Fruit fly (Drosophila melanogaster) whole organism, embryonic: Measurements from ENCODE around the gene Ugt36D1.

Experiments
- BtbVII ChIP-seq: fragments of 200-800 bp; sonication (Bioruptor generic); optimal IDR thresholded peaks from 3 replicates; lab custom pipeline; 2017; ENCODE audit warnings: missing biosample characterization, mild to moderate bottlenecking, missing genetic modification characterization
- CG10147 ChIP-seq: fragments of 200-800 bp; sonication (Bioruptor generic); optimal IDR thresholded peaks from 2 replicates; lab custom pipeline; 2019; ENCODE audit warnings: missing biosample characterization, mild to moderate bottlenecking, missing genetic modification characterization, moderate library complexity
- CG10654 ChIP-seq: fragments of 200-800 bp; sonication (Bioruptor generic); optimal IDR thresholded peaks from 2 replicates; lab custom pipeline; 2016; ENCODE audit warnings: missing biosample characterization, missing genetic modification characterization
- CG10959 ChIP-seq: fragments of 200-800 bp; sonication (Bioruptor generic); IDR thresholded peaks from 2 replicates; pipeline ENCODE4 v1.3.6; 2022; ENCODE audit warnings: missing biosample characterization, missing genetic modification characterization
- CG1233 ChIP-seq: fragments of 200-800 bp; sonication (Bioruptor generic); optimal IDR thresholded peaks from 4 replicates; lab custom pipeline; 2018; ENCODE audit warnings: missing biosample characterization, mild to moderate bottlenecking, missing genetic modification characterization
- CG12391 ChIP-seq: fragments of 200-800 bp; sonication (Bioruptor generic); optimal IDR thresholded peaks from 3 replicates; lab custom pipeline; 2018; ENCODE audit warnings: missing biosample characterization, mild to moderate bottlenecking, missing genetic modification characterization, moderate library complexity
- CG12744 ChIP-seq: fragments of 200-800 bp; sonication (Bioruptor generic); optimal IDR thresholded peaks from 2 replicates; lab custom pipeline; 2016; ENCODE audit warnings: missing biosample characterization, missing genetic modification characterization
- CG13424 ChIP-seq: fragments of 200-800 bp; sonication (Bioruptor generic); optimal IDR thresholded peaks from 2 replicates; lab custom pipeline; 2019; ENCODE audit warnings: missing biosample characterization, mild to moderate bottlenecking, missing genetic modification characterization, moderate library complexity
- CG14441 ChIP-seq: fragments of 200-800 bp; sonication (Bioruptor generic); IDR thresholded peaks from 2 replicates; pipeline ENCODE4 v1.3.6; 2022; ENCODE audit warnings: missing biosample characterization, missing genetic modification characterization
- CG15479 ChIP-seq: fragments of 200-800 bp; sonication (Bioruptor generic); optimal IDR thresholded peaks from 3 replicates; lab custom pipeline; 2019; ENCODE audit warnings: missing biosample characterization, mild to moderate bottlenecking, missing genetic modification characterization, moderate library complexity
- CG17802 ChIP-seq: fragments of 200-800 bp; sonication (Bioruptor generic); optimal IDR thresholded peaks from 2 replicates; lab custom pipeline; 2018; ENCODE audit warnings: missing biosample characterization, mild to moderate bottlenecking, missing genetic modification characterization, moderate library complexity
- CG2875 ChIP-seq: fragments of 200-800 bp; sonication (Bioruptor generic); optimal IDR thresholded peaks from 2 replicates; lab custom pipeline; 2017; ENCODE audit warnings: missing biosample characterization, mild to moderate bottlenecking, missing genetic modification characterization, missing genetic modification reagents
- CG30020 ChIP-seq: fragments of 200-800 bp; optimal IDR thresholded peaks from 2 replicates; lab custom pipeline; 2019; ENCODE audit warnings: missing biosample characterization, mild to moderate bottlenecking, missing genetic modification characterization, moderate library complexity
- CG31441 ChIP-seq: fragments of 200-800 bp; sonication (Bioruptor generic); IDR thresholded peaks from 2 replicates; pipeline ENCODE4 v1.3.6; 2022; ENCODE audit warnings: missing biosample characterization, missing genetic modification characterization
- CG32767 ChIP-seq: fragments of 200-800 bp; sonication (Bioruptor generic); IDR thresholded peaks from 2 replicates; pipeline ENCODE4 v1.3.6; 2022; ENCODE audit warnings: missing biosample characterization, missing genetic modification characterization
- CG4328 ChIP-seq: fragments of 200-800 bp; sonication (Bioruptor generic); optimal IDR thresholded peaks from 3 replicates; lab custom pipeline; 2017; ENCODE audit warnings: missing biosample characterization, missing genetic modification reagents, missing genetic modification characterization
- CG4854 ChIP-seq: fragments of 200-800 bp; sonication (Bioruptor generic); optimal IDR thresholded peaks from 2 replicates; lab custom pipeline; 2016; ENCODE audit warnings: missing biosample characterization, missing genetic modification characterization, inconsistent platforms
- CG6683 ChIP-seq: fragments of 200-800 bp; sonication (Bioruptor generic); optimal IDR thresholded peaks from 2 replicates; lab custom pipeline; 2017; ENCODE audit warnings: missing biosample characterization, mild to moderate bottlenecking, missing genetic modification characterization, missing genetic modification reagents
- CG7839 ChIP-seq: fragments of 200-800 bp; sonication (Bioruptor generic); optimal IDR thresholded peaks from 3 replicates; lab custom pipeline; 2018; ENCODE audit warnings: missing biosample characterization, mild to moderate bottlenecking, missing genetic modification characterization, moderate library complexity
- CG8089 ChIP-seq: fragments of 200-800 bp; sonication (Bioruptor generic); optimal IDR thresholded peaks from 3 replicates; lab custom pipeline; 2016; ENCODE audit warnings: missing biosample characterization, missing genetic modification characterization
- CG9215 ChIP-seq: fragments of 200-800 bp; sonication (Bioruptor generic); IDR thresholded peaks from 2 replicates; pipeline ENCODE4 v1.3.6; 2022; ENCODE audit warnings: missing biosample characterization, missing genetic modification characterization
- CHES-1-like ChIP-seq: fragments of 200-800 bp; sonication (Bioruptor generic); optimal IDR thresholded peaks from 2 replicates; lab custom pipeline; 2016; ENCODE audit warnings: missing biosample characterization, missing genetic modification characterization
- Camta ChIP-seq: fragments of 200-800 bp; sonication (Bioruptor generic); optimal IDR thresholded peaks from 2 replicates; lab custom pipeline; 2016; ENCODE audit warnings: missing biosample characterization, missing genetic modification characterization
- Doc2 ChIP-seq: fragments of 200-800 bp; sonication (Bioruptor generic); IDR thresholded peaks from 2 replicates; pipeline ENCODE4 v1.3.6; 2022; ENCODE audit warnings: missing biosample characterization, missing genetic modification characterization
- Doc3 ChIP-seq: fragments of 200-800 bp; sonication (Bioruptor generic); IDR thresholded peaks from 3 replicates; pipeline ENCODE4 v1.3.6; 2022; ENCODE audit warnings: missing biosample characterization, missing genetic modification characterization; ENCODE audit not compliant: partially characterized antibody
- HLHmδ ChIP-seq: fragments of 200-800 bp; sonication (Bioruptor generic); optimal IDR thresholded peaks from 2 replicates; lab custom pipeline; 2018; ENCODE audit warnings: missing biosample characterization, mild to moderate bottlenecking, missing genetic modification characterization, moderate library complexity
- Hand ChIP-seq: fragments of 200-800 bp; sonication (Bioruptor generic); optimal IDR thresholded peaks from 2 replicates; lab custom pipeline; 2017; ENCODE audit warnings: mild to moderate bottlenecking, missing biosample characterization, missing genetic modification reagents, missing genetic modification characterization
- Kr ChIP-seq: fragments of 200-800 bp; sonication (Bioruptor generic); optimal IDR thresholded peaks from 2 replicates; lab custom pipeline; 2017; ENCODE audit warnings: missing biosample characterization, mild to moderate bottlenecking, missing genetic modification characterization
- Mad ChIP-seq: fragments of 200-800 bp; sonication (Bioruptor generic); optimal IDR thresholded peaks from 2 replicates; lab custom pipeline; 2016; ENCODE audit warnings: missing biosample characterization, missing genetic modification characterization
- NfI ChIP-seq: fragments of 200-800 bp; sonication (Bioruptor generic); optimal IDR thresholded peaks from 3 replicates; lab custom pipeline; 2018; ENCODE audit warnings: missing biosample characterization, mild to moderate bottlenecking, missing genetic modification characterization, moderate library complexity
- ato ChIP-seq: fragments of 200-800 bp; sonication (Bioruptor generic); IDR thresholded peaks from 2 replicates; pipeline ENCODE4 v1.3.6; 2022; ENCODE audit warnings: missing biosample characterization, missing genetic modification characterization; ENCODE audit not compliant: partially characterized antibody
- az2 ChIP-seq: fragments of 200-800 bp; sonication (Bioruptor generic); optimal IDR thresholded peaks from 3 replicates; lab custom pipeline; 2016; ENCODE audit warnings: missing biosample characterization, missing genetic modification characterization
- corto ChIP-seq: fragments of 200-800 bp; sonication (Bioruptor generic); optimal IDR thresholded peaks from 2 replicates; lab custom pipeline; 2016; ENCODE audit warnings: missing biosample characterization, mild to moderate bottlenecking, missing genetic modification characterization, moderate library complexity
- crc ChIP-seq: fragments of 200-800 bp; sonication (Bioruptor generic); optimal IDR thresholded peaks from 2 replicates; lab custom pipeline; 2016; ENCODE audit warnings: missing biosample characterization, missing genetic modification characterization
- disco-r ChIP-seq: fragments of 200-800 bp; sonication (Bioruptor generic); optimal IDR thresholded peaks from 2 replicates; lab custom pipeline; 2016; ENCODE audit warnings: missing biosample characterization, missing genetic modification characterization
- dmrt11E ChIP-seq: fragments of 200-800 bp; sonication (Bioruptor generic); optimal IDR thresholded peaks from 3 replicates; lab custom pipeline; 2018; ENCODE audit warnings: missing biosample characterization, mild to moderate bottlenecking, missing genetic modification characterization, moderate library complexity
- dmrt99B ChIP-seq: fragments of 200-800 bp; sonication (Bioruptor generic); optimal IDR thresholded peaks from 2 replicates; lab custom pipeline; 2018; ENCODE audit warnings: missing biosample characterization, mild to moderate bottlenecking, missing genetic modification characterization, moderate library complexity
- dysf ChIP-seq: fragments of 200-800 bp; sonication (Bioruptor generic); IDR thresholded peaks from 3 replicates; pipeline ENCODE4 v1.3.6; 2022; ENCODE audit warnings: missing biosample characterization, missing genetic modification characterization
- esg ChIP-seq: fragments of 200-800 bp; sonication (Bioruptor generic); conservative IDR thresholded peaks from 2 replicates; pipeline ENCODE4 v1.3.6; 2022; ENCODE audit warnings: missing biosample characterization, missing genetic modification characterization
- gem ChIP-seq: fragments of 200-800 bp; sonication (Bioruptor generic); optimal IDR thresholded peaks from 2 replicates; lab custom pipeline; 2019; ENCODE audit warnings: missing biosample characterization, mild to moderate bottlenecking, missing genetic modification characterization, moderate library complexity
- gsb-n ChIP-seq: fragments of 200-800 bp; sonication (Bioruptor generic); optimal IDR thresholded peaks from 3 replicates; lab custom pipeline; 2018; ENCODE audit warnings: missing biosample characterization, mild to moderate bottlenecking, missing genetic modification characterization
- hb ChIP-seq: fragments of 200-800 bp; sonication (Bioruptor generic); IDR thresholded peaks from 3 replicates; pipeline ENCODE4 v1.3.6; 2022; ENCODE audit warnings: missing biosample characterization, missing genetic modification characterization; ENCODE audit not compliant: partially characterized antibody
- kah ChIP-seq: fragments of 200-800 bp; sonication (Bioruptor generic); optimal IDR thresholded peaks from 2 replicates; lab custom pipeline; 2018; ENCODE audit warnings: missing biosample characterization, mild to moderate bottlenecking, missing genetic modification characterization
- kni ChIP-seq: fragments of 200-800 bp; sonication (Bioruptor generic); optimal IDR thresholded peaks from 3 replicates; lab custom pipeline; 2017; ENCODE audit warnings: mild to moderate bottlenecking, missing biosample characterization, missing genetic modification reagents, missing genetic modification characterization
- lmd ChIP-seq: fragments of 200-800 bp; sonication (Bioruptor generic); IDR thresholded peaks from 2 replicates; pipeline ENCODE4 v1.3.6; 2022; ENCODE audit warnings: missing biosample characterization, missing genetic modification characterization
- repo ChIP-seq: fragments of 200-800 bp; sonication (Bioruptor generic); optimal IDR thresholded peaks from 2 replicates; lab custom pipeline; 2016; ENCODE audit warnings: missing biosample characterization, missing genetic modification characterization
- sim ChIP-seq: fragments of 200-800 bp; sonication (Bioruptor generic); IDR thresholded peaks from 2 replicates; pipeline ENCODE4 v1.3.6; 2022; ENCODE audit warnings: missing biosample characterization, missing genetic modification characterization
- slbo ChIP-seq: fragments of 200-800 bp; sonication (Bioruptor generic); IDR thresholded peaks from 2 replicates; pipeline ENCODE4 v1.3.6; 2022; ENCODE audit warnings: missing biosample characterization, missing genetic modification characterization
- slp2 ChIP-seq: fragments of 200-800 bp; sonication (Bioruptor generic); optimal IDR thresholded peaks from 2 replicates; lab custom pipeline; 2016; ENCODE audit warnings: missing biosample characterization, missing genetic modification characterization
- twi ChIP-seq: fragments of 200-800 bp; optimal IDR thresholded peaks from 2 replicates; lab custom pipeline; 2019; ENCODE audit warnings: missing biosample characterization, mild to moderate bottlenecking, missing genetic modification characterization, moderate library complexity
- zen ChIP-seq: fragments of 200-800 bp; sonication (Bioruptor generic); optimal IDR thresholded peaks from 3 replicates; lab custom pipeline; 2018; ENCODE audit warnings: missing biosample characterization, mild to moderate bottlenecking, missing genetic modification characterization, moderate library complexity

Ugt36D1 gene

DNA sequence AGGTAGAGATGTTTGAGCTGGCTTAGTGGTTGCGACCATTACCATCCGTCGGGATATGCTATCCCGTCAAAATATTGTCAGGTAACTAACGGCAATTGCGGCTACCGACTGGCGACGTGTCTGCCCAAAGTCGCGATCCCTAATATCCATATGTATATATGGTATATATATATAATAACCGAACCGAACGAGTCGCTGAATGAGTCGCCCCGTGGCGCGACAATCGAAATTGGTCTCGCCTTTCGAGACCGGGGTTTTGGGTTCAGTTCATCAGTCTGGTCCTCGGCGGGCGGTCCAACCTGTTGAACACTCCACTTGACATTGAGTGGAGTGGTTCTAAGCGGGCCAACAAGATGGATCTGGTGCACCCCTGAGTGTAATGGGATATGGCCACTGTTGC is 51.9 kb downstream of the Ugt36D1 start (continued):
- TF ChIP-seq Mad (GFP tag; lab: Kevin White, UChicago) (no peak), CG13424 (no peak), CG14441 (no peak), HLHmδ (GFP tag; lab: Kevin White, UChicago) (peak; percentile 13), CG10654 (GFP tag; lab: Kevin White, UChicago) (no peak), Doc3 (no peak), CG6683 (GFP tag; lab: Kevin White, UChicago) (no peak), esg (GFP tag; lab: Robert Waterston, UW) (no peak), CG10147 (GFP tag; lab: Kevin White, UChicago) (no peak), CG1233 (GFP tag; lab: Kevin White, UChicago) (no peak), hb (GFP tag; lab: Robert Waterston, UW) (no peak), repo (no peak), CG32767 (GFP tag; lab: Robert Waterston, UW) (no peak), slp2 (no peak), dysf (GFP tag; lab: Robert Waterston, UW) (no peak), CG7839 (tag; lab: Kevin White, UChicago) (no peak), CG30020 (tag; lab: Kevin White, UChicago) (no peak), disco-r (GFP tag; lab: Kevin White, UChicago) (no peak), CG10959 (GFP tag; lab: Robert Waterston, UW) (no peak), az2 (GFP tag; lab: Kevin White, UChicago) (no peak), kah (GFP tag; lab: Kevin White, UChicago) (peak; percentile 22), kni (GFP tag; lab: Kevin White, UChicago) (peak; percentile 42), Kr (GFP tag; lab: Kevin White, UChicago) (peak; percentile 10), dmrt99B (tag; lab: Kevin White, UChicago) (no peak), dmrt11E (no peak), CG17802 (tag; lab: Kevin White, UChicago) (no peak), lmd (GFP tag; lab: Robert Waterston, UW) (no peak), CG12391 (tag; lab: Kevin White, UChicago) (no peak), gem (tag; lab: Kevin White, UChicago) (no peak), CG2875 (no peak), CG12744 (GFP tag; lab: Kevin White, UChicago) (no peak), ato (GFP tag; lab: Robert Waterston, UW) (no peak), CG15479 (GFP tag; lab: Kevin White, UChicago) (peak; percentile 55), crc (no peak), CG4328 (GFP tag; lab: Kevin White, UChicago) (no peak), slbo (GFP tag; lab: Robert Waterston, UW) (no peak), sim (no peak), twi (tag; lab: Kevin White, UChicago) (peak; percentile 89), CHES-1-like (GFP tag; lab: Kevin White, UChicago) (no peak), Hand (GFP tag; lab: Kevin White, UChicago) (no peak), CG9215 (GFP tag; lab: Robert Waterston, UW) (no peak), gsb-n (tag; lab: Kevin White, UChicago) (peak; percentile 19), Doc2 (GFP tag; lab: Robert Waterston, UW) (no peak), zen (peak; percentile 93), CG31441 (no peak), corto (GFP tag; lab: Kevin White, UChicago) (no peak), Camta (GFP tag; lab: Kevin White, UChicago) (no peak), NfI (no peak), CG4854 (GFP tag; lab: Kevin White, UChicago) (no peak), CG8089 (GFP tag; lab: Kevin White, UChicago) (no peak), BtbVII (GFP tag; lab: Kevin White, UChicago) (no peak)
